Fruit fly (Drosophila melanogaster) whole organism: ENCODE data around the gene CG31910.

ENCODE experiments used
- CG8478 ChIP-seq: fragments of >200 bp; optimal IDR thresholded peaks from 2 replicates; lab custom pipeline; 2018; ENCODE audit warnings: inconsistent platforms
- Dll ChIP-seq: fragments of >200 bp; optimal IDR thresholded peaks from 2 replicates; lab custom pipeline; 2017
- EcR ChIP-seq, 2 experiments: fragments of >200 bp; optimal IDR thresholded peaks; 2 replicates each; lab custom pipeline; 2017; ENCODE audit warnings: missing biosample characterization in 2 of 2, missing genetic modification characterization in 2 of 2, missing genetic modification reagents in 2 of 2
- pan ChIP-seq: fragments of >200 bp; optimal IDR thresholded peaks from 2 replicates; lab custom pipeline; 2017
- psq ChIP-seq: fragments of >200 bp; optimal IDR thresholded peaks from 2 replicates; lab custom pipeline; 2017

dm6 chr2L:6759528-6759927, 14.1 kb upstream of the CG31910 start, which contains the start of gene CG11322:
- no peak for TF ChIP-seq Dll
- TF ChIP-seq EcR (GFP tag; optimal IDR thresholded peaks at IDR 0.05; lab: Kevin White, UChicago), result no peak
- no peak for TF ChIP-seq psq (lab: Kevin White, UChicago)
- no peak for TF ChIP-seq CG8478
- TF ChIP-seq pan (lab: Kevin White, UChicago), result no peak
